Fruit fly (Drosophila melanogaster): ENCODE results near the gene thoc6.

Gene thoc6

dm6 chr3L:12163693-12164092 lies 29.8 kb downstream of the thoc6 start, which contains the start of gene CG9760:
Gene CG9760 (minus strand): TSS chr3L:12163735.
- no peak for TF ChIP-seq dl (GFP tag; optimal IDR thresholded peaks at IDR 0.05; ENCODE audit: insufficient read depth in 1 of 2, partially characterized antibody in 2 of 2)
- TF ChIP-seq Myc (optimal IDR thresholded peaks at IDR 0.05) = no peak
- no peak for TF ChIP-seq Hr78 (GFP tag; optimal IDR thresholded peaks at IDR 0.05)
- TF ChIP-seq woc (GFP tag; optimal IDR thresholded peaks at IDR 0.05) = no peak
- no peak for TF ChIP-seq N (GFP tag; optimal IDR thresholded peaks at IDR 0.05)

- TF ChIP-seq sv (GFP tag; optimal IDR thresholded peaks at IDR 0.05) (no peak), pan (optimal IDR thresholded peaks at IDR 0.05) (no peak), OdsH (GFP tag; optimal IDR thresholded peaks at IDR 0.05) (no peak), psq (GFP tag; optimal IDR thresholded peaks at IDR 0.05) (no peak), CG9705 (GFP tag; optimal IDR thresholded peaks at IDR 0.05) (no peak)
Measured at dm6 chr3L:12163082-12163481, 30.4 kb downstream of the thoc6 start.

- TF ChIP-seq foxo (GFP tag; optimal IDR thresholded peaks at IDR 0.05) (no peak), psq (GFP tag; optimal IDR thresholded peaks at IDR 0.05) (no peak), Vsx2 (GFP tag; optimal IDR thresholded peaks at IDR 0.05; ENCODE audit: partially characterized antibody) (no peak), rgr (GFP tag; optimal IDR thresholded peaks at IDR 0.05) (no peak), Myc (optimal IDR thresholded peaks at IDR 0.05) (no peak), Sp1 (GFP tag; optimal IDR thresholded peaks at IDR 0.05) (no peak), h (GFP tag; optimal IDR thresholded peaks at IDR 0.05) (no peak), lola (GFP tag; optimal IDR thresholded peaks at IDR 0.05) (no peak), dl (GFP tag; optimal IDR thresholded peaks at IDR 0.05; ENCODE audit: insufficient read depth in 1 of 2, partially characterized antibody in 2 of 2) (no peak), sv (GFP tag; optimal IDR thresholded peaks at IDR 0.05) (no peak), jim (GFP tag; optimal IDR thresholded peaks at IDR 0.05) (no peak), Jra (GFP tag; optimal IDR thresholded peaks at IDR 0.05) (no peak), woc (GFP tag; optimal IDR thresholded peaks at IDR 0.05) (no peak), HLH106 (tag; optimal IDR thresholded peaks at IDR 0.05) (no peak), tai (GFP tag; optimal IDR thresholded peaks at IDR 0.05) (no peak), dmrt93B (GFP tag; optimal IDR thresholded peaks at IDR 0.05) (no peak), brk (GFP tag; optimal IDR thresholded peaks at IDR 0.05) (no peak), fru (GFP tag; optimal IDR thresholded peaks at IDR 0.05) (no peak), Abd-B (GFP tag; optimal IDR thresholded peaks at IDR 0.05) (no peak)
Measured at dm6 chr3L:12162156-12162682, 31.3 kb downstream of the thoc6 start.

- TF ChIP-seq brk (GFP tag; optimal IDR thresholded peaks at IDR 0.05) (no peak), Rel (GFP tag; optimal IDR thresholded peaks at IDR 0.05) (no peak), Rel (tag; optimal IDR thresholded peaks at IDR 0.05) (peak; percentile 82)
Measured at dm6 chr3L:12149024-12149423, 44.5 kb downstream of the thoc6 start, which contains the start of gene CG32099. Gene CG32099 (plus strand): TSS chr3L:12149273.

- TF ChIP-seq psq (GFP tag; optimal IDR thresholded peaks at IDR 0.05) = peak; percentile 80
- no peak for TF ChIP-seq pan (optimal IDR thresholded peaks at IDR 0.05)
Measured at dm6 chr3L:12146970-12147369, 46.5 kb downstream of the thoc6 start.

dm6 chr3L:12145709-12146694 lies 47.5 kb downstream of the thoc6 start, which contains the start of the genes eIF3l and Nrx-IV:
Gene eIF3l (minus strand): TSS chr3L:12146097.
Gene Nrx-IV (plus strand): TSS chr3L:12146519.
- no peak for TF ChIP-seq Rel (GFP tag; optimal IDR thresholded peaks at IDR 0.05)
- peak; percentile 73 for TF ChIP-seq Rel (tag; optimal IDR thresholded peaks at IDR 0.05)
- TF ChIP-seq lola (GFP tag; optimal IDR thresholded peaks at IDR 0.05) = no peak
- peak; percentile 62 for TF ChIP-seq woc (GFP tag; optimal IDR thresholded peaks at IDR 0.05)
